Worm (Caenorhabditis elegans): ENCODE results near the gene ZK1055.7.

The ZK1055.7 gene

ce11 chrV:6565851-6566386 is 39.3 kb downstream of the ZK1055.7 start, which contains the start of gene K04A8.1:
K04A8.1 (plus strand) TSS chrV:6566336.
- no peak for TF ChIP-seq pax-3 (tag; optimal IDR thresholded peaks at IDR 0.05)
- TF ChIP-seq elt-2 (tag; optimal IDR thresholded peaks at IDR 0.05), result peak; percentile 4
- no peak for TF ChIP-seq nhr-47 (tag; optimal IDR thresholded peaks at IDR 0.05)
- TF ChIP-seq aly-2 (tag; optimal IDR thresholded peaks at IDR 0.05), result no peak
- TF ChIP-seq fkh-10 (GFP tag; optimal IDR thresholded peaks at IDR 0.05), result no peak
- no peak for TF ChIP-seq sup-37 (GFP tag; optimal IDR thresholded peaks at IDR 0.05)
- no peak for TF ChIP-seq unc-98 (GFP tag; IDR thresholded peaks at IDR 0.05)

ce11 chrV:6561592-6561991 is 43.6 kb downstream of the ZK1055.7 start, which contains the start of gene spp-19:
spp-19 (minus strand) TSS chrV:6561692.
- TF ChIP-seq nhr-85 (tag) (no peak), nhr-237 (tag; optimal IDR thresholded peaks at IDR 0.05) (no peak), C04F5.9 (tag; optimal IDR thresholded peaks at IDR 0.05) (no peak), lin-13 (GFP tag; optimal IDR thresholded peaks at IDR 0.05) (no peak), nhr-77 (tag; optimal IDR thresholded peaks at IDR 0.05) (no peak), ceh-88 (GFP tag; IDR thresholded peaks at IDR 0.05) (no peak), grh-1 (GFP tag; IDR thresholded peaks at IDR 0.05) (no peak), blmp-1 (tag; optimal IDR thresholded peaks at IDR 0.05) (no peak), alr-1 (tag; optimal IDR thresholded peaks at IDR 0.05; ENCODE audit: borderline replicate concordance) (no peak), nhr-71 (tag; optimal IDR thresholded peaks at IDR 0.05) (no peak), unc-98 (GFP tag; IDR thresholded peaks at IDR 0.05) (no peak), aha-1 (tag; optimal IDR thresholded peaks at IDR 0.05) (no peak), rnt-1 (tag; optimal IDR thresholded peaks at IDR 0.05) (no peak), egl-13 (tag; optimal IDR thresholded peaks at IDR 0.05) (no peak), lin-35 (GFP tag; optimal IDR thresholded peaks at IDR 0.05) (no peak), snu-23 (GFP tag; optimal IDR thresholded peaks at IDR 0.05) (no peak), nhr-47 (tag; optimal IDR thresholded peaks at IDR 0.05) (no peak), nhr-19 (GFP tag; conservative IDR thresholded peaks at IDR 0.05) (no peak), dpl-1 (GFP tag; optimal IDR thresholded peaks at IDR 0.05) (no peak), sox-4 (tag; optimal IDR thresholded peaks at IDR 0.05) (no peak)

- TF ChIP-seq nhr-90 (tag; optimal IDR thresholded peaks at IDR 0.05; ENCODE audit: poor library complexity) (peak; percentile 18), mab-9 (GFP tag; IDR thresholded peaks at IDR 0.05) (no peak)
Observed at ce11 chrV:6559585-6559984, 45.6 kb downstream of the ZK1055.7 start.

ce11 chrV:6559105-6559504 is 46.1 kb downstream of the ZK1055.7 start, which contains the start of gene spp-26:
spp-26 (minus strand) TSS chrV:6559205.
- TF ChIP-seq pqm-1 (tag; optimal IDR thresholded peaks at IDR 0.05) (no peak), swsn-7 (tag; optimal IDR thresholded peaks at IDR 0.05) (no peak), fkh-4 (tag; optimal IDR thresholded peaks at IDR 0.05; ENCODE audit: borderline replicate concordance) (no peak), C16A3.4 (tag; optimal IDR thresholded peaks at IDR 0.05) (no peak), fkh-8 (tag; optimal IDR thresholded peaks at IDR 0.05) (no peak), irx-1 (tag; optimal IDR thresholded peaks at IDR 0.05) (no peak), rnt-1 (tag; optimal IDR thresholded peaks at IDR 0.05) (no peak), ces-1 (GFP tag; optimal IDR thresholded peaks at IDR 0.05) (no peak), ceh-82 (tag; optimal IDR thresholded peaks at IDR 0.05) (no peak), pax-3 (tag; optimal IDR thresholded peaks at IDR 0.05) (no peak), unc-30 (tag; optimal IDR thresholded peaks at IDR 0.05) (no peak), egl-27 (tag; optimal IDR thresholded peaks at IDR 0.05) (no peak), C04F5.9 (tag; optimal IDR thresholded peaks at IDR 0.05) (no peak), ets-5 (GFP tag; IDR thresholded peaks at IDR 0.05) (no peak), tlp-1 (tag; optimal IDR thresholded peaks at IDR 0.05) (no peak)
